Fruit fly (Drosophila melanogaster): ENCODE results near the gene Eig71Ej.

Gene Eig71Ej

dm6 chr3L:15616900-15617299 is 43.9 kb downstream of the Eig71Ej start:
- no peak for TF ChIP-seq dmrt93B (GFP tag; optimal IDR thresholded peaks at IDR 0.05)

DNA sequence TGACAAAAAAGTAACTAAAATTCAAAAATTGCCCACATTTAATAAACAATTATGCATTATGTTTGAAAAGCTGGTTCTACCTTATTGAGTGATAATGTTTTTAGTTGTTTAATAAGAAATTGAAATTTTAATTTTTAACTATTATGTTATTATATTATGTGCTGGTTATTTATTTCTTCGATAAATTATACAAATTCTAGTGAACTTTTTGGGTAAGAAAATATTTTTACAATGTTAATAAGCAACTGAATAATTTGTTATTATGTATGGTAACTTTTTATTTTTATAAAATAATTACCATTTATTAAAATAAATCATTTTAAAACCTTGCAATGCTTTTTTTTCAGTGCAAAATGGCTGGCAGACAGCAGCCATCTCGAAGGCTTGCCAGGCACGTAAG is 44.3 kb downstream of the Eig71Ej start:
- TF ChIP-seq Dfd (GFP tag; optimal IDR thresholded peaks at IDR 0.05): no peak
- no peak for TF ChIP-seq HLH106 (tag; optimal IDR thresholded peaks at IDR 0.05)
- TF ChIP-seq pan (optimal IDR thresholded peaks at IDR 0.05): no peak
- no peak for TF ChIP-seq fru (GFP tag; optimal IDR thresholded peaks at IDR 0.05)
- TF ChIP-seq Hr78 (GFP tag; optimal IDR thresholded peaks at IDR 0.05): no peak
- no peak for TF ChIP-seq rgr (GFP tag; optimal IDR thresholded peaks at IDR 0.05)
- no peak for TF ChIP-seq br (GFP tag; optimal IDR thresholded peaks at IDR 0.05)
- no peak for TF ChIP-seq Rel (GFP tag; optimal IDR thresholded peaks at IDR 0.05)
- no peak for TF ChIP-seq Rel (tag; optimal IDR thresholded peaks at IDR 0.05)
- TF ChIP-seq h (GFP tag; optimal IDR thresholded peaks at IDR 0.05): no peak
- no peak for TF ChIP-seq N (GFP tag; optimal IDR thresholded peaks at IDR 0.05)
- no peak for TF ChIP-seq ey (GFP tag; optimal IDR thresholded peaks at IDR 0.05)
- TF ChIP-seq dsf (GFP tag; optimal IDR thresholded peaks at IDR 0.05; ENCODE audit: borderline replicate concordance): no peak
- TF ChIP-seq Dif (GFP tag; optimal IDR thresholded peaks at IDR 0.05; ENCODE audit: partially characterized antibody): no peak
- no peak for TF ChIP-seq woc (GFP tag; optimal IDR thresholded peaks at IDR 0.05)

DNA sequence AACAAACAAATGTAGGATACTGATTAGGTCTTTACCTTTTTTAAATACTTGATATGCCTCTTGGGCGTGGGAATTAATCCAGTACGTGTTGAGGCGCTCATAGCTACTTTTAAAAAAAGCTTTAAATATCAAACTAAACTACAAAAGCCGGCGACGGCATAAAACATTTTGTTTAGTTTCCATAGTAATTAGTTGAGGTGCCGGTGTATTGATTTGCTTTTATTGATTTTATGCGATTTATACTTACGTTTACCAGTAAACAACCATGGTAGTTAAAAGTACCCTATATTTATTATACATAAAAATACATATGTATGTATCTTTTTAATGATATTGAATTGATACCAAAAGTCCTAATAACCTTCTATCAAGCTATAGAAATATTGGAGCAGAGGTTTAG is 48.1 kb downstream of the Eig71Ej start, which contains the start of gene CG13449:
TSS of gene CG13449 (minus strand) at position 101 of the 400 bp plus-strand sequence.
- TF ChIP-seq CrebA (GFP tag; optimal IDR thresholded peaks at IDR 0.05; ENCODE audit: borderline replicate concordance): no peak
- TF ChIP-seq br (GFP tag; optimal IDR thresholded peaks at IDR 0.05): no peak
- TF ChIP-seq Hnf4 (GFP tag; optimal IDR thresholded peaks at IDR 0.05): no peak
- no peak for TF ChIP-seq OdsH (GFP tag; optimal IDR thresholded peaks at IDR 0.05)
- TF ChIP-seq GATAd (GFP tag; optimal IDR thresholded peaks at IDR 0.05): no peak
- TF ChIP-seq dmrt93B (GFP tag; optimal IDR thresholded peaks at IDR 0.05): no peak
- TF ChIP-seq jim (GFP tag; optimal IDR thresholded peaks at IDR 0.05): no peak
- no peak for TF ChIP-seq Sp1 (GFP tag; optimal IDR thresholded peaks at IDR 0.05)
- TF ChIP-seq dl (GFP tag; optimal IDR thresholded peaks at IDR 0.05; ENCODE audit: insufficient read depth in 1 of 2, partially characterized antibody in 2 of 2): no peak
- TF ChIP-seq HLH106 (tag; optimal IDR thresholded peaks at IDR 0.05): no peak
- TF ChIP-seq Hr83 (GFP tag; optimal IDR thresholded peaks at IDR 0.05; ENCODE audit: poor library complexity, severe bottlenecking): no peak
- no peak for TF ChIP-seq foxo (GFP tag; optimal IDR thresholded peaks at IDR 0.05)
- no peak for TF ChIP-seq fru (GFP tag; optimal IDR thresholded peaks at IDR 0.05)
- no peak for TF ChIP-seq psq (GFP tag; optimal IDR thresholded peaks at IDR 0.05)
- no peak for TF ChIP-seq Mio (GFP tag; optimal IDR thresholded peaks at IDR 0.05)
- TF ChIP-seq Abd-B (GFP tag; optimal IDR thresholded peaks at IDR 0.05): no peak
- no peak for TF ChIP-seq sv (GFP tag; optimal IDR thresholded peaks at IDR 0.05)
- TF ChIP-seq dsf (GFP tag; optimal IDR thresholded peaks at IDR 0.05; ENCODE audit: borderline replicate concordance): no peak
- TF ChIP-seq usp (GFP tag; optimal IDR thresholded peaks at IDR 0.05): no peak
- TF ChIP-seq rgr (GFP tag; optimal IDR thresholded peaks at IDR 0.05): no peak
